Worm (Caenorhabditis elegans): ENCODE results near the gene R03H10.6.

- TF ChIP-seq nfya-1 (tag; optimal IDR thresholded peaks at IDR 0.05; ENCODE audit: insufficient read depth) (no peak), egl-27 (tag; optimal IDR thresholded peaks at IDR 0.05) (no peak), lin-39 (tag; optimal IDR thresholded peaks at IDR 0.05) (no peak)
Measured at ce11 chrII:4167833-4168232, 5.5 kb downstream of the R03H10.6 start.

Data from whole organism, L3 larva.